Fruit fly (Drosophila melanogaster) whole organism, prepupa: ENCODE data around the gene rno.

Experiments used
- Blimp-1 ChIP-seq: fragments of 200-800 bp; sonication (Bioruptor generic); optimal IDR thresholded peaks from 3 replicates; lab custom pipeline; 2017; ENCODE audit warnings: missing biosample characterization, missing genetic modification characterization, mild to moderate bottlenecking, moderate library complexity, missing genetic modification reagents
- CG10669 ChIP-seq: fragments of 200-800 bp; sonication (Bioruptor generic); optimal IDR thresholded peaks from 3 replicates; lab custom pipeline; 2018; ENCODE audit warnings: missing biosample characterization, mild to moderate bottlenecking, missing genetic modification characterization, moderate library complexity
- CG11294 ChIP-seq: fragments of 200-800 bp; sonication (Bioruptor generic); IDR thresholded peaks from 2 replicates; pipeline ENCODE4 v1.3.6; 2022; ENCODE audit warnings: missing biosample characterization, missing genetic modification characterization
- CG11762 ChIP-seq: fragments of 200-800 bp; sonication (Bioruptor generic); optimal IDR thresholded peaks from 3 replicates; lab custom pipeline; 2016; ENCODE audit warnings: missing biosample characterization, missing genetic modification characterization; ENCODE audit not compliant: insufficient read depth
- CG1621 ChIP-seq: fragments of 200-800 bp; sonication (Bioruptor generic); optimal IDR thresholded peaks from 3 replicates; lab custom pipeline; 2018; ENCODE audit warnings: missing biosample characterization, mild to moderate bottlenecking, missing genetic modification characterization
- CG3032 ChIP-seq: fragments of 200-800 bp; optimal IDR thresholded peaks from 2 replicates; lab custom pipeline; 2019; ENCODE audit warnings: missing biosample characterization, mild to moderate bottlenecking, missing genetic modification characterization, moderate library complexity
- CG4318 ChIP-seq: fragments of 200-800 bp; sonication (Bioruptor generic); optimal IDR thresholded peaks from 3 replicates; lab custom pipeline; 2017; ENCODE audit warnings: missing biosample characterization, mild to moderate bottlenecking, missing genetic modification characterization
- CG6276 ChIP-seq: fragments of 200-800 bp; sonication (Bioruptor generic); optimal IDR thresholded peaks from 2 replicates; lab custom pipeline; 2017; ENCODE audit warnings: missing biosample characterization, mild to moderate bottlenecking, missing genetic modification characterization
- CG6792 ChIP-seq: fragments of 200-800 bp; sonication (Bioruptor generic); optimal IDR thresholded peaks from 3 replicates; lab custom pipeline; 2016; ENCODE audit warnings: missing biosample characterization, missing genetic modification characterization
- CG6808 ChIP-seq: fragments of 200-800 bp; sonication (Bioruptor generic); optimal IDR thresholded peaks from 3 replicates; lab custom pipeline; 2017; ENCODE audit warnings: missing biosample characterization, missing genetic modification characterization, mild to moderate bottlenecking, moderate library complexity, missing genetic modification reagents
- CG7368 ChIP-seq: fragments of 200-800 bp; sonication (Bioruptor generic); optimal IDR thresholded peaks from 3 replicates; lab custom pipeline; 2016; ENCODE audit warnings: missing biosample characterization, missing genetic modification characterization
- CG8319 ChIP-seq: fragments of 200-800 bp; sonication (Bioruptor generic); optimal IDR thresholded peaks from 3 replicates; lab custom pipeline; 2016; ENCODE audit warnings: missing biosample characterization, missing genetic modification characterization
- CG8632 ChIP-seq: fragments of 200-800 bp; sonication (Bioruptor generic); optimal IDR thresholded peaks from 3 replicates; lab custom pipeline; 2016; ENCODE audit warnings: missing biosample characterization, missing genetic modification characterization
- CG9139 ChIP-seq: fragments of 200-800 bp; sonication (Bioruptor generic); optimal IDR thresholded peaks from 3 replicates; lab custom pipeline; 2017; ENCODE audit warnings: missing biosample characterization, mild to moderate bottlenecking, missing genetic modification characterization
- Ets21C ChIP-seq: fragments of 200-800 bp; sonication (Bioruptor generic); optimal IDR thresholded peaks from 3 replicates; lab custom pipeline; 2016; ENCODE audit warnings: missing biosample characterization, missing genetic modification characterization
- Gug ChIP-seq: fragments of 200-800 bp; sonication (Bioruptor generic); IDR thresholded peaks from 2 replicates; pipeline ENCODE4 v1.3.6; 2022; ENCODE audit warnings: missing biosample characterization, missing genetic modification characterization
- Hr38 ChIP-seq: sonication (Bioruptor generic); optimal IDR thresholded peaks from 2 replicates; lab custom pipeline; 2016; ENCODE audit warnings: missing biosample characterization, missing genetic modification characterization
- Hr4 ChIP-seq: fragments of 200-800 bp; sonication (Bioruptor generic); optimal IDR thresholded peaks from 3 replicates; lab custom pipeline; 2016; ENCODE audit warnings: missing biosample characterization, missing genetic modification characterization
- Sox102F ChIP-seq: fragments of 200-800 bp; sonication (Bioruptor generic); optimal IDR thresholded peaks from 2 replicates; lab custom pipeline; 2016; ENCODE audit warnings: missing biosample characterization, mild to moderate bottlenecking, missing genetic modification characterization
- Sox15 ChIP-seq: fragments of 200-800 bp; sonication (Bioruptor generic); optimal IDR thresholded peaks from 3 replicates; lab custom pipeline; 2016; ENCODE audit warnings: missing biosample characterization, missing genetic modification characterization
- acj6 ChIP-seq: fragments of 200-800 bp; sonication (Bioruptor generic); optimal IDR thresholded peaks from 3 replicates; lab custom pipeline; 2016; ENCODE audit warnings: missing biosample characterization, missing genetic modification characterization
- cyc ChIP-seq: fragments of 200-800 bp; sonication (Bioruptor generic); optimal IDR thresholded peaks from 3 replicates; lab custom pipeline; 2016; ENCODE audit warnings: missing biosample characterization, missing genetic modification characterization
- dsx ChIP-seq: fragments of 200-800 bp; optimal IDR thresholded peaks from 3 replicates; lab custom pipeline; 2019; ENCODE audit warnings: missing biosample characterization, mild to moderate bottlenecking, missing genetic modification characterization, moderate library complexity; ENCODE audit not compliant: poor library complexity, severe bottlenecking
- eg ChIP-seq: fragments of 200-800 bp; sonication (Bioruptor generic); IDR thresholded peaks from 3 replicates; pipeline ENCODE4 v1.3.6; 2022; ENCODE audit warnings: missing biosample characterization, missing genetic modification characterization
- esn ChIP-seq: fragments of 200-800 bp; sonication (Bioruptor generic); optimal IDR thresholded peaks from 2 replicates; lab custom pipeline; 2016; ENCODE audit warnings: missing biosample characterization, mild to moderate bottlenecking, missing genetic modification characterization, moderate library complexity
- fkh ChIP-seq: fragments of 200-800 bp; sonication (Bioruptor generic); optimal IDR thresholded peaks from 3 replicates; lab custom pipeline; 2017; ENCODE audit warnings: missing biosample characterization, mild to moderate bottlenecking, missing genetic modification characterization, moderate library complexity
- net ChIP-seq: fragments of 200-800 bp; sonication (Bioruptor generic); optimal IDR thresholded peaks from 3 replicates; lab custom pipeline; 2016; ENCODE audit warnings: missing biosample characterization, missing genetic modification characterization
- spab ChIP-seq: fragments of 200-800 bp; sonication (Bioruptor generic); optimal IDR thresholded peaks from 2 replicates; lab custom pipeline; 2017; ENCODE audit warnings: missing biosample characterization, mild to moderate bottlenecking, missing genetic modification characterization, missing genetic modification reagents
- ss ChIP-seq, 2 experiments: fragments of 200-800 bp; sonication (Bioruptor generic); optimal IDR thresholded peaks; 2 replicates in 1 of 2; 3 replicates in 1 of 2; lab custom pipeline; 2017 to 2018; ENCODE audit warnings: mild to moderate bottlenecking in 2 of 2, missing biosample characterization in 2 of 2, missing genetic modification characterization in 2 of 2, moderate library complexity in 1 of 2
- svp ChIP-seq: fragments of 200-800 bp; sonication (Bioruptor generic); peaks from one replicate; lab custom pipeline; 2016; ENCODE audit warnings: missing biosample characterization, missing genetic modification characterization
- topi ChIP-seq: fragments of 200-800 bp; sonication (Bioruptor generic); optimal IDR thresholded peaks from 3 replicates; lab custom pipeline; 2016; ENCODE audit warnings: missing biosample characterization, missing genetic modification characterization
- vri ChIP-seq: fragments of 200-800 bp; sonication (Bioruptor generic); optimal IDR thresholded peaks from 3 replicates; lab custom pipeline; 2016; ENCODE audit warnings: missing biosample characterization, mild to moderate bottlenecking, missing genetic modification characterization

Gene rno

dm6 chr3L:223019-223902 lies 23.7 kb upstream of the rno start, which contains the start of the genes pyx and CG33229 (continued):
- TF ChIP-seq net (peak; percentile 77), Sox102F (GFP tag; lab: Kevin White, UChicago) (peak; percentile 74), Hr4 (GFP tag; lab: Kevin White, UChicago) (peak; percentile 92), CG7368 (GFP tag; lab: Kevin White, UChicago) (no peak), acj6 (GFP tag; lab: Kevin White, UChicago) (peak; percentile 88), eg (GFP tag; lab: Robert Waterston, UW) (peak; percentile 86), dsx (GFP tag; lab: Kevin White, UChicago) (peak; percentile 67), fkh (GFP tag; lab: Kevin White, UChicago) (no peak), ss (GFP tag; optimal IDR thresholded peaks at IDR 0.05; lab: Kevin White, UChicago) (peak; percentile 12 to 44), svp (GFP tag; lab: Kevin White, UChicago) (peak; percentile 93), cyc (GFP tag; lab: Kevin White, UChicago) (peak; percentile 89), Blimp-1 (GFP tag; lab: Kevin White, UChicago) (peak; percentile 65), Sox15 (peak; percentile 83), topi (GFP tag; lab: Kevin White, UChicago) (peak; percentile 85), Hr38 (GFP tag; lab: Kevin White, UChicago) (no peak), CG11762 (peak; percentile 40), spab (GFP tag; lab: Kevin White, UChicago) (peak; percentile 56), CG8319 (GFP tag; lab: Kevin White, UChicago) (peak; percentile 57), vri (GFP tag; lab: Kevin White, UChicago) (no peak), Gug (GFP tag; lab: Robert Waterston, UW) (peak; percentile 66), CG6276 (GFP tag; lab: Kevin White, UChicago) (peak; percentile 74), CG8632 (GFP tag; lab: Kevin White, UChicago) (peak; percentile 67), CG11294 (GFP tag; lab: Robert Waterston, UW) (peak; percentile 65; the same call in 1 of the 2 replicates)

- TF ChIP-seq svp (GFP tag; lab: Kevin White, UChicago) = peak; percentile 92
- TF ChIP-seq Hr4 (GFP tag; lab: Kevin White, UChicago) = no peak
Observed at dm6 chr3L:217480-218118, 18.0 kb upstream of the rno start, which contains the start of gene CG13877. Gene CG13877, plus strand, starts transcription at chr3L:218068.

- TF ChIP-seq CG4318 (GFP tag; lab: Kevin White, UChicago) (no peak), CG1621 (tag; lab: Kevin White, UChicago) (no peak), CG7368 (GFP tag; lab: Kevin White, UChicago) (no peak), CG3032 (tag; lab: Kevin White, UChicago) (no peak), CG6276 (GFP tag; lab: Kevin White, UChicago) (no peak), CG6808 (GFP tag; lab: Kevin White, UChicago) (no peak)
Observed at dm6 chr3L:216325-216724, 16.8 kb upstream of the rno start, which contains the start of gene Kaz1-ORFB. Gene Kaz1-ORFB, plus strand, starts transcription at chr3L:216625.

dm6 chr3L:212520-212919 lies 13.0 kb upstream of the rno start, which contains the start of the genes thoc7 and Dis3l2:
Gene thoc7, minus strand, starts transcription at chr3L:212687.
Gene Dis3l2, plus strand, starts transcription at chr3L:212709.
- no peak for TF ChIP-seq eg (GFP tag; lab: Robert Waterston, UW)
- no peak for TF ChIP-seq CG4318 (GFP tag; lab: Kevin White, UChicago)
- no peak for TF ChIP-seq CG6792
- no peak for TF ChIP-seq Ets21C (GFP tag; lab: Kevin White, UChicago)
- TF ChIP-seq esn (GFP tag; lab: Kevin White, UChicago) = no peak
- no peak for TF ChIP-seq CG9139 (GFP tag; lab: Kevin White, UChicago)
- no peak for TF ChIP-seq CG10669 (GFP tag; lab: Kevin White, UChicago)
- no peak for TF ChIP-seq vri (GFP tag; lab: Kevin White, UChicago)
